Worm (Caenorhabditis elegans): ENCODE measurements around the gene Y116A8C.467.

Gene Y116A8C.467

ce11 chrIV:17084839-17085238, 21.2 kb upstream of the Y116A8C.467 start (continued):
- TF ChIP-seq efl-1 (GFP tag; optimal IDR thresholded peaks at IDR 0.05) = no peak
- no peak for TF ChIP-seq B0035.1 (tag; optimal IDR thresholded peaks at IDR 0.05)
- TF ChIP-seq nfyb-1 (GFP tag; IDR thresholded peaks at IDR 0.05) = no peak
- TF ChIP-seq ztf-6 (GFP tag; IDR thresholded peaks at IDR 0.05) = no peak
- TF ChIP-seq K11D2.4 (GFP tag; IDR thresholded peaks at IDR 0.05) = no peak
- no peak for TF ChIP-seq zim-3 (tag; optimal IDR thresholded peaks at IDR 0.05)
- no peak for TF ChIP-seq Y79H2A.3 (GFP tag; conservative IDR thresholded peaks at IDR 0.05)
- TF ChIP-seq unc-130 (GFP tag; optimal IDR thresholded peaks at IDR 0.05) = no peak
- no peak for TF ChIP-seq lin-40 (tag; optimal IDR thresholded peaks at IDR 0.05)
- TF ChIP-seq bed-2 (GFP tag; IDR thresholded peaks at IDR 0.05) = no peak
- no peak for TF ChIP-seq lsy-27 (tag; optimal IDR thresholded peaks at IDR 0.05; ENCODE audit: borderline replicate concordance, insufficient read depth)
- no peak for TF ChIP-seq rcor-1 (GFP tag; IDR thresholded peaks at IDR 0.05)
- TF ChIP-seq Y95B8A.8 (GFP tag; IDR thresholded peaks at IDR 0.05) = no peak
- TF ChIP-seq hlh-12 (tag; optimal IDR thresholded peaks at IDR 0.05) = no peak
- no peak for TF ChIP-seq him-1 (tag; optimal IDR thresholded peaks at IDR 0.05)
- no peak for TF ChIP-seq ets-4 (GFP tag; optimal IDR thresholded peaks at IDR 0.05)
- no peak for TF ChIP-seq aptf-3 (GFP tag; IDR thresholded peaks at IDR 0.05)
- TF ChIP-seq ztf-25 (GFP tag; IDR thresholded peaks at IDR 0.05) = no peak
- no peak for TF ChIP-seq egl-44 (GFP tag; IDR thresholded peaks at IDR 0.05)
- TF ChIP-seq rpc-1 (optimal IDR thresholded peaks at IDR 0.05) = no peak
- no peak for TF ChIP-seq rpc-1 (tag; optimal IDR thresholded peaks at IDR 0.05)
- no peak for TF ChIP-seq attf-5 (GFP tag; optimal IDR thresholded peaks at IDR 0.05)
- TF ChIP-seq ceh-100 (GFP tag; IDR thresholded peaks at IDR 0.05) = peak; percentile 84
- no peak for TF ChIP-seq C17E4.6 (GFP tag; IDR thresholded peaks at IDR 0.05)
- no peak for TF ChIP-seq tbp1 (GFP tag; optimal IDR thresholded peaks at IDR 0.05)
- TF ChIP-seq K12H6.12 (tag; optimal IDR thresholded peaks at IDR 0.05) = no peak
- no peak for TF ChIP-seq C06A6.2 (GFP tag; conservative IDR thresholded peaks at IDR 0.05)
- no peak for TF ChIP-seq snpc-4 (GFP tag; optimal IDR thresholded peaks at IDR 0.05)
- peak in 2 of 4 experiments; percentile 28 to 76 for TF ChIP-seq snpc-4 (tag; optimal IDR thresholded peaks at IDR 0.05)
- TF ChIP-seq akir-1 (GFP tag; optimal IDR thresholded peaks at IDR 0.05) = no peak
- no peak for TF ChIP-seq ceh-91 (GFP tag; IDR thresholded peaks at IDR 0.05)
- no peak for TF ChIP-seq nhr-80 (tag; optimal IDR thresholded peaks at IDR 0.05)
- peak; percentile 43; the same call in 1 of the 2 replicates for TF ChIP-seq D2030.7 (GFP tag; IDR thresholded peaks at IDR 0.05)
- TF ChIP-seq Y56A3A.18 (GFP tag; IDR thresholded peaks at IDR 0.05) = no peak
- TF ChIP-seq B0019.2 (GFP tag; conservative IDR thresholded peaks at IDR 0.05) = no peak
- no peak for TF ChIP-seq ccch-3 (GFP tag; optimal IDR thresholded peaks at IDR 0.05)
- TF ChIP-seq snpc-3.4 (tag; optimal IDR thresholded peaks at IDR 0.05) = peak; percentile 15
- no peak for TF ChIP-seq sdz-38 (tag; optimal IDR thresholded peaks at IDR 0.05)
- no peak for TF ChIP-seq ztf-22 (GFP tag; optimal IDR thresholded peaks at IDR 0.05)
- no peak for TF ChIP-seq B0336.3 (GFP tag; IDR thresholded peaks at IDR 0.05)
- TF ChIP-seq atf-7 (tag; optimal IDR thresholded peaks at IDR 0.05) = no peak
- no peak for TF ChIP-seq F33H1.4 (GFP tag; IDR thresholded peaks at IDR 0.05)
- no peak for TF ChIP-seq ztf-18 (tag; optimal IDR thresholded peaks at IDR 0.05)
- TF ChIP-seq hmg-20 (GFP tag; IDR thresholded peaks at IDR 0.05) = no peak
